Fruit fly (Drosophila melanogaster) whole organism, embryonic: ENCODE results near the gene Indy-2.

Experiments
- Ada2b ChIP-seq: fragments of 200-800 bp; sonication (Bioruptor generic); IDR thresholded peaks from 2 replicates; pipeline ENCODE4 v1.3.6; 2022; ENCODE audit warnings: missing biosample characterization, missing genetic modification characterization
- BEAF-32 ChIP-seq: fragments of 200-800 bp; sonication (Bioruptor generic); optimal IDR thresholded peaks from 3 replicates; lab custom pipeline; 2017; ENCODE audit warnings: missing biosample characterization, missing genetic modification characterization, mild to moderate bottlenecking, moderate library complexity, missing genetic modification reagents
- CG10267 ChIP-seq: fragments of 200-800 bp; sonication (Bioruptor generic); optimal IDR thresholded peaks from 2 replicates; lab custom pipeline; 2018; ENCODE audit warnings: missing biosample characterization, mild to moderate bottlenecking, missing genetic modification characterization, moderate library complexity
- CG10654 ChIP-seq: fragments of 200-800 bp; sonication (Bioruptor generic); optimal IDR thresholded peaks from 2 replicates; lab custom pipeline; 2016; ENCODE audit warnings: missing biosample characterization, missing genetic modification characterization
- CG11456 ChIP-seq: fragments of 200-800 bp; sonication (Bioruptor generic); IDR thresholded peaks from 3 replicates; pipeline ENCODE4 v1.3.6; 2022; ENCODE audit warnings: missing biosample characterization, missing genetic modification characterization
- CG11695 ChIP-seq: fragments of 200-800 bp; sonication (Bioruptor generic); IDR thresholded peaks from 3 replicates; pipeline ENCODE4 v1.3.6; 2022; ENCODE audit warnings: missing biosample characterization, missing genetic modification characterization
- CG12299 ChIP-seq: fragments of 200-800 bp; sonication (Bioruptor generic); optimal IDR thresholded peaks from 2 replicates; lab custom pipeline; 2018; ENCODE audit warnings: missing biosample characterization, mild to moderate bottlenecking, missing genetic modification characterization
- CG12744 ChIP-seq: fragments of 200-800 bp; sonication (Bioruptor generic); optimal IDR thresholded peaks from 2 replicates; lab custom pipeline; 2016; ENCODE audit warnings: missing biosample characterization, missing genetic modification characterization
- CG13624 ChIP-seq: fragments of 200-800 bp; sonication (Bioruptor generic); optimal IDR thresholded peaks from 2 replicates; lab custom pipeline; 2016; ENCODE audit warnings: missing biosample characterization, missing genetic modification characterization
- CG14710 ChIP-seq: fragments of 200-800 bp; sonication (Bioruptor generic); optimal IDR thresholded peaks from 3 replicates; lab custom pipeline; 2019; ENCODE audit warnings: missing biosample characterization, mild to moderate bottlenecking, missing genetic modification characterization, moderate library complexity
- CG14860 ChIP-seq: fragments of 200-800 bp; sonication (Bioruptor generic); IDR thresholded peaks from 3 replicates; pipeline ENCODE4 v1.3.6; 2022; ENCODE audit warnings: missing biosample characterization, missing genetic modification characterization; ENCODE audit not compliant: partially characterized antibody
- CG16813 ChIP-seq: fragments of 200-800 bp; sonication (Bioruptor generic); IDR thresholded peaks from 3 replicates; pipeline ENCODE4 v1.3.6; 2022; ENCODE audit warnings: missing biosample characterization, missing genetic modification characterization; ENCODE audit not compliant: partially characterized antibody
- CG1792 ChIP-seq: fragments of 200-800 bp; sonication (Bioruptor generic); optimal IDR thresholded peaks from 2 replicates; lab custom pipeline; 2016; ENCODE audit warnings: missing biosample characterization, missing genetic modification characterization
- CG30403 ChIP-seq: fragments of 200-800 bp; sonication (Bioruptor generic); optimal IDR thresholded peaks from 3 replicates; lab custom pipeline; 2016; ENCODE audit warnings: missing biosample characterization, missing genetic modification characterization
- CG31224 ChIP-seq: fragments of 200-800 bp; sonication (Bioruptor generic); IDR thresholded peaks from 2 replicates; pipeline ENCODE4 v1.3.6; 2022; ENCODE audit warnings: missing biosample characterization, missing genetic modification characterization
- CG3407 ChIP-seq: fragments of 200-800 bp; sonication (Bioruptor generic); optimal IDR thresholded peaks from 2 replicates; lab custom pipeline; 2018; ENCODE audit warnings: missing biosample characterization, mild to moderate bottlenecking, missing genetic modification characterization
- CG4617 ChIP-seq: fragments of 200-800 bp; sonication (Bioruptor generic); optimal IDR thresholded peaks from 3 replicates; lab custom pipeline; 2016; ENCODE audit warnings: missing biosample characterization, missing genetic modification characterization, borderline replicate concordance
- CG5953 ChIP-seq: fragments of 200-800 bp; sonication (Bioruptor generic); IDR thresholded peaks from 2 replicates; pipeline ENCODE4 v1.3.6; 2022; ENCODE audit warnings: missing biosample characterization, missing genetic modification characterization
- CG6813 ChIP-seq: fragments of 200-800 bp; sonication (Bioruptor generic); optimal IDR thresholded peaks from 2 replicates; lab custom pipeline; 2017; ENCODE audit warnings: missing biosample characterization, missing genetic modification characterization, mild to moderate bottlenecking, moderate library complexity, missing genetic modification reagents
- CG6854 ChIP-seq: fragments of 200-800 bp; sonication (Bioruptor generic); optimal IDR thresholded peaks from 3 replicates; lab custom pipeline; 2017; ENCODE audit warnings: missing biosample characterization, mild to moderate bottlenecking, missing genetic modification characterization
- CG9932 ChIP-seq: fragments of 200-800 bp; sonication (Bioruptor generic); IDR thresholded peaks from 2 replicates; pipeline ENCODE4 v1.3.6; 2022; ENCODE audit warnings: missing biosample characterization, missing genetic modification characterization
- Dip3 ChIP-seq: fragments of 200-800 bp; sonication (Bioruptor generic); optimal IDR thresholded peaks from 3 replicates; lab custom pipeline; 2016; ENCODE audit warnings: missing biosample characterization, missing genetic modification characterization
- Dref ChIP-seq: fragments of 200-800 bp; sonication (Bioruptor generic); IDR thresholded peaks from 2 replicates; pipeline ENCODE4 v1.3.6; 2022; ENCODE audit warnings: missing biosample characterization, missing genetic modification characterization
- Fer2 ChIP-seq: fragments of 200-800 bp; sonication (Bioruptor generic); optimal IDR thresholded peaks from 2 replicates; lab custom pipeline; 2018; ENCODE audit warnings: missing biosample characterization, mild to moderate bottlenecking, missing genetic modification characterization, moderate library complexity
- Hand ChIP-seq: fragments of 200-800 bp; sonication (Bioruptor generic); optimal IDR thresholded peaks from 2 replicates; lab custom pipeline; 2017; ENCODE audit warnings: mild to moderate bottlenecking, missing biosample characterization, missing genetic modification reagents, missing genetic modification characterization
- Hr3 ChIP-seq: fragments of 200-800 bp; sonication (Bioruptor generic); optimal IDR thresholded peaks from 3 replicates; lab custom pipeline; 2016; ENCODE audit warnings: missing biosample characterization, missing genetic modification characterization
- Lim3 ChIP-seq: fragments of 200-800 bp; sonication (Bioruptor generic); IDR thresholded peaks from 2 replicates; pipeline ENCODE4 v1.3.6; 2022; ENCODE audit warnings: missing biosample characterization, missing genetic modification characterization
- MBD-R2 ChIP-seq: fragments of 200-800 bp; sonication (Bioruptor generic); IDR thresholded peaks from 2 replicates; pipeline ENCODE4 v1.3.6; 2022; ENCODE audit warnings: missing biosample characterization, missing genetic modification characterization
- Max ChIP-seq: fragments of 200-800 bp; sonication (Bioruptor generic); optimal IDR thresholded peaks from 2 replicates; lab custom pipeline; 2016; ENCODE audit warnings: missing biosample characterization, mild to moderate bottlenecking, missing genetic modification characterization
- Myb ChIP-seq: fragments of 200-800 bp; sonication (Bioruptor generic); optimal IDR thresholded peaks from 2 replicates; lab custom pipeline; 2016; ENCODE audit warnings: missing biosample characterization, missing genetic modification characterization
- Sry-δ ChIP-seq: fragments of 200-800 bp; sonication (Bioruptor generic); optimal IDR thresholded peaks from 2 replicates; lab custom pipeline; 2016; ENCODE audit warnings: missing biosample characterization, missing genetic modification characterization
- Trl ChIP-seq, 3 experiments: fragments of >200 bp in 2 of 3; fragments of 200-800 bp in 1 of 3; sonication (Bioruptor generic) in 1 of 3; optimal IDR thresholded peaks; 2 replicates in 1 of 3; 3 replicates in 2 of 3; lab custom pipeline; 2016 to 2017; ENCODE audit warnings: missing biosample characterization in 1 of 3, missing genetic modification characterization in 1 of 3
- Usf ChIP-seq: fragments of 200-800 bp; sonication (Bioruptor generic); optimal IDR thresholded peaks from 2 replicates; lab custom pipeline; 2017; ENCODE audit warnings: missing genotype, missing biosample characterization, missing genetic modification characterization
- amos ChIP-seq: fragments of 200-800 bp; sonication (Bioruptor generic); IDR thresholded peaks from 2 replicates; pipeline ENCODE4 v1.3.6; 2022; ENCODE audit warnings: missing biosample characterization, missing genetic modification characterization; ENCODE audit not compliant: partially characterized antibody
- ara ChIP-seq: fragments of 200-800 bp; sonication (Bioruptor generic); IDR thresholded peaks from 2 replicates; pipeline ENCODE4 v1.3.6; 2022; ENCODE audit warnings: missing biosample characterization, missing genetic modification characterization
- az2 ChIP-seq: fragments of 200-800 bp; sonication (Bioruptor generic); optimal IDR thresholded peaks from 3 replicates; lab custom pipeline; 2016; ENCODE audit warnings: missing biosample characterization, missing genetic modification characterization
- dan ChIP-seq: fragments of 200-800 bp; sonication (Bioruptor generic); IDR thresholded peaks from 2 replicates; pipeline ENCODE4 v1.3.6; 2022; ENCODE audit warnings: missing biosample characterization, missing genetic modification characterization
- fd3F ChIP-seq: fragments of 200-800 bp; sonication (Bioruptor generic); optimal IDR thresholded peaks from 2 replicates; lab custom pipeline; 2018; ENCODE audit warnings: missing biosample characterization, mild to moderate bottlenecking, missing genetic modification characterization, moderate library complexity
- ham ChIP-seq: fragments of 200-800 bp; sonication (Bioruptor generic); IDR thresholded peaks from 2 replicates; pipeline ENCODE4 v1.3.6; 2022; ENCODE audit warnings: missing biosample characterization, missing genetic modification characterization
- ind ChIP-seq: fragments of 200-800 bp; sonication (Bioruptor generic); optimal IDR thresholded peaks from 3 replicates; lab custom pipeline; 2016; ENCODE audit warnings: missing biosample characterization, missing genetic modification characterization
- jigr1 ChIP-seq: fragments of 200-800 bp; sonication (Bioruptor generic); IDR thresholded peaks from 3 replicates; pipeline ENCODE4 v1.3.6; 2022; ENCODE audit warnings: missing biosample characterization, missing genetic modification characterization
- knrl ChIP-seq: fragments of 200-800 bp; sonication (Bioruptor generic); IDR thresholded peaks from 3 replicates; pipeline ENCODE4 v1.3.6; 2022; ENCODE audit warnings: missing biosample characterization, missing genetic modification characterization; ENCODE audit not compliant: partially characterized antibody
- lbe ChIP-seq: fragments of 200-800 bp; sonication (Bioruptor generic); optimal IDR thresholded peaks from 2 replicates; lab custom pipeline; 2016; ENCODE audit warnings: missing biosample characterization, mild to moderate bottlenecking, missing genetic modification characterization
- mam ChIP-seq: fragments of 200-800 bp; sonication (Bioruptor generic); optimal IDR thresholded peaks from 3 replicates; lab custom pipeline; 2016; ENCODE audit warnings: missing biosample characterization, missing genetic modification characterization
- nmo ChIP-seq: fragments of 200-800 bp; sonication (Bioruptor generic); optimal IDR thresholded peaks from 2 replicates; lab custom pipeline; 2018; ENCODE audit warnings: missing biosample characterization, mild to moderate bottlenecking, missing genetic modification characterization, moderate library complexity
- org-1 ChIP-seq: fragments of 200-800 bp; sonication (Bioruptor generic); optimal IDR thresholded peaks from 2 replicates; lab custom pipeline; 2017; ENCODE audit warnings: missing biosample characterization, missing genetic modification characterization
- pb ChIP-seq: fragments of 200-800 bp; sonication (Bioruptor generic); optimal IDR thresholded peaks from 3 replicates; lab custom pipeline; 2016; ENCODE audit warnings: missing biosample characterization, missing genetic modification characterization
- psq ChIP-seq: fragments of 200-800 bp; sonication (Bioruptor generic); optimal IDR thresholded peaks from 2 replicates; lab custom pipeline; 2017; ENCODE audit warnings: missing biosample characterization, missing genetic modification characterization
- sens ChIP-seq: fragments of 200-800 bp; sonication (Bioruptor generic); peaks from one replicate; lab custom pipeline; 2016; ENCODE audit warnings: missing biosample characterization, missing genetic modification characterization
- toy ChIP-seq: fragments of 200-800 bp; sonication (Bioruptor generic); IDR thresholded peaks from 2 replicates; pipeline ENCODE4 v1.3.6; 2022; ENCODE audit warnings: missing biosample characterization, missing genetic modification characterization
- unc-4 ChIP-seq: fragments of 200-800 bp; sonication (Bioruptor generic); IDR thresholded peaks from 2 replicates; pipeline ENCODE4 v1.3.6; 2022; ENCODE audit warnings: missing biosample characterization, missing genetic modification characterization; ENCODE audit not compliant: partially characterized antibody

The Indy-2 gene

DNA sequence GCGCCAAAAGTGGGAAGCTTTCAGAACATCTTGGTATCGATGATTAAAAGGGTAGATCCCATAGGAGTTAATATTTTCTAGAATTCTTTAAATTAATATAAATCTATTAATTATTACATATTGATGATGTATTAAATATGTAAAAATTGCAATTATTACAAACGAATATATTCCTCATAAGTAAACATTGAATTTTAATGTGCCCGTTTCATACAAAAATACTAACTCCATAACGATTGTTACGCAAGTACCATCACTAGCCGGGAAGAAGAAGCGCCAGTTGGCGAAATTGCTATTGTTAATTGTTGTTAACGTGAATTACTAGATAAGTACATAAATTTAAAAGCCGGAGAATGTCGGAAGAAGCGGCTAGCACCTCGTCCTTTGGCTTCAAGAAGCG lies 14.9 kb downstream of the Indy-2 start, which contains the start of gene mdlc (continued):
- TF ChIP-seq ind (GFP tag; lab: Kevin White, UChicago) = peak; percentile 19
- no peak for TF ChIP-seq Myb
- no peak for TF ChIP-seq CG5953 (GFP tag; lab: Robert Waterston, UW)
- TF ChIP-seq CG9932 = peak; percentile 55; the same call in 1 of the 2 replicates
- TF ChIP-seq CG3407 = no peak
- TF ChIP-seq CG1792 (GFP tag; lab: Kevin White, UChicago) = no peak
- no peak for TF ChIP-seq jigr1 (GFP tag; lab: Robert Waterston, UW)
- TF ChIP-seq az2 (GFP tag; lab: Kevin White, UChicago) = peak; percentile 5
- TF ChIP-seq psq (GFP tag; lab: Kevin White, UChicago) = no peak
- no peak for TF ChIP-seq CG11695
- TF ChIP-seq CG14710 (tag; lab: Kevin White, UChicago) = peak; percentile 40
- TF ChIP-seq Dref (GFP tag; lab: Robert Waterston, UW) = peak; percentile 42
- no peak for TF ChIP-seq Max
- TF ChIP-seq Lim3 (GFP tag; lab: Robert Waterston, UW) = no peak
- TF ChIP-seq CG13624 = no peak
- TF ChIP-seq nmo (GFP tag; lab: Kevin White, UChicago) = peak; percentile 70
- peak; percentile 22 for TF ChIP-seq CG30403
- TF ChIP-seq mam = peak; percentile 13
- no peak for TF ChIP-seq CG11456
- no peak for TF ChIP-seq Dip3 (GFP tag; lab: Kevin White, UChicago)
- no peak for TF ChIP-seq CG12744 (GFP tag; lab: Kevin White, UChicago)
- peak; percentile 76 for TF ChIP-seq knrl (GFP tag; lab: Robert Waterston, UW)
- no peak for TF ChIP-seq Ada2b
- TF ChIP-seq CG4617 (GFP tag; lab: Kevin White, UChicago) = peak; percentile 29
- peak; percentile 77 for TF ChIP-seq Sry-δ (GFP tag; lab: Kevin White, UChicago)
- TF ChIP-seq CG6854 (GFP tag; lab: Kevin White, UChicago) = no peak
- TF ChIP-seq MBD-R2 (GFP tag; lab: Robert Waterston, UW) = peak; percentile 66
- TF ChIP-seq Hr3 = peak; percentile 40
- peak; percentile 71 for TF ChIP-seq CG16813 (GFP tag; lab: Robert Waterston, UW)
- no peak for TF ChIP-seq CG14860 (GFP tag; lab: Robert Waterston, UW)
- peak; percentile 61 for TF ChIP-seq unc-4
- no peak for TF ChIP-seq ara (GFP tag; lab: Robert Waterston, UW)
- no peak for TF ChIP-seq lbe (GFP tag; lab: Kevin White, UChicago)
- TF ChIP-seq CG10267 = peak; percentile 15
- no peak for TF ChIP-seq pb (GFP tag; lab: Kevin White, UChicago)
- no peak for TF ChIP-seq toy (GFP tag; lab: Robert Waterston, UW)
- TF ChIP-seq CG10654 (GFP tag; lab: Kevin White, UChicago) = peak; percentile 8
- TF ChIP-seq Fer2 (tag; lab: Kevin White, UChicago) = no peak
- TF ChIP-seq Usf (GFP tag; lab: Kevin White, UChicago) = no peak
- TF ChIP-seq CG12299 (tag; lab: Kevin White, UChicago) = no peak
- no peak for TF ChIP-seq Trl (optimal IDR thresholded peaks at IDR 0.05; lab: Kevin White, UChicago)
- TF ChIP-seq Trl (GFP tag; optimal IDR thresholded peaks at IDR 0.05; lab: Kevin White, UChicago) = no peak
- no peak for TF ChIP-seq dan (GFP tag; lab: Robert Waterston, UW)
- TF ChIP-seq sens (GFP tag; lab: Kevin White, UChicago) = peak; percentile 26
- no peak for TF ChIP-seq Hand (GFP tag; lab: Kevin White, UChicago)
- peak; percentile 61 for TF ChIP-seq amos (GFP tag; lab: Robert Waterston, UW)
- TF ChIP-seq CG31224 (GFP tag; lab: Robert Waterston, UW) = no peak
- no peak for TF ChIP-seq CG6813
- TF ChIP-seq BEAF-32 (GFP tag; lab: Kevin White, UChicago) = peak; percentile 71
- TF ChIP-seq org-1 (GFP tag; lab: Kevin White, UChicago) = no peak
- TF ChIP-seq ham = no peak
- no peak for TF ChIP-seq fd3F (GFP tag; lab: Kevin White, UChicago)
